Worm (Caenorhabditis elegans) whole organism, young adult: Measurements from ENCODE around the gene T07C4.3.

Experiments
- dox-1 ChIP-seq: fragments of 200-800 bp; sonication (Bioruptor generic); IDR thresholded peaks from 2 replicates; pipeline ENCODE4 v1.3.6; 2022; ENCODE audit warnings: missing genetic modification reagents, missing genetic modification characterization, missing compliant biosample characterization
- hsf-1 ChIP-seq: fragments of 200-800 bp; sonication (Bioruptor generic); IDR thresholded peaks from 2 replicates; pipeline ENCODE4 v1.3.6; 2022; ENCODE audit warnings: missing genetic modification reagents, missing genetic modification characterization, missing compliant biosample characterization
- unc-62 ChIP-seq: fragments of 150-350 bp; optimal IDR thresholded peaks from 2 replicates; lab custom pipeline; 2014; ENCODE audit warnings: missing biosample characterization, missing genetic modification reagents, missing genetic modification characterization
- ztf-6 ChIP-seq: fragments of 200-800 bp; sonication (Bioruptor generic); IDR thresholded peaks from 2 replicates; pipeline ENCODE4 v1.3.6; 2022; ENCODE audit warnings: missing genetic modification reagents, missing genetic modification characterization, missing compliant biosample characterization

- no peak for TF ChIP-seq hsf-1 (GFP tag; lab: Robert Waterston, UW)
- TF ChIP-seq dox-1 = no peak
- TF ChIP-seq ztf-6 (GFP tag; lab: Robert Waterston, UW) = no peak
- TF ChIP-seq unc-62 (GFP tag; lab: Kevin White, UChicago) = no peak
These were observed 23.1 kb upstream of the T07C4.3 start for ce11 chrIII:10328565-10329541.
